Worm (Caenorhabditis elegans) whole organism, early embryonic: ENCODE results near the gene nhr-171.

Experiments
- B0310.2 ChIP-seq: sonication (generic microtip); optimal IDR thresholded peaks from 2 replicates; lab custom pipeline; 2016; ENCODE audit warnings: mild to moderate bottlenecking, missing genetic modification characterization, missing compliant biosample characterization
- F13C5.2 ChIP-seq: sonication (generic microtip); optimal IDR thresholded peaks from 2 replicates; lab custom pipeline; 2017; ENCODE audit warnings: mild to moderate bottlenecking, missing genetic modification characterization, inconsistent platforms, missing compliant biosample characterization
- aly-1 ChIP-seq: sonication (generic microtip); optimal IDR thresholded peaks from 2 replicates; lab custom pipeline; 2016; ENCODE audit warnings: missing genetic modification characterization, missing compliant biosample characterization
- ama-1 ChIP-seq: fragments of 150-350 bp; optimal IDR thresholded peaks from 2 replicates; lab custom pipeline; 2014
- ceh-13 ChIP-seq: fragments of 200-800 bp; sonication (Bioruptor generic); optimal IDR thresholded peaks from 2 replicates; lab custom pipeline; 2018; ENCODE audit warnings: mild to moderate bottlenecking, missing genetic modification characterization, missing compliant biosample characterization
- ceh-36 ChIP-seq: sonication (generic microtip); optimal IDR thresholded peaks from 2 replicates; lab custom pipeline; 2016; ENCODE audit warnings: missing genetic modification characterization, inconsistent platforms, missing compliant biosample characterization
- ets-7 ChIP-seq: sonication (generic microtip); optimal IDR thresholded peaks from 2 replicates; lab custom pipeline; 2016; ENCODE audit warnings: missing genotype, missing genetic modification characterization, missing compliant biosample characterization
- flt-1 ChIP-seq: fragments of 200-800 bp; sonication (Bioruptor generic); IDR thresholded peaks from 2 replicates; pipeline ENCODE4 v1.3.6; 2022; ENCODE audit warnings: missing genetic modification characterization, missing compliant biosample characterization
- hmbx-1 ChIP-seq: sonication (generic microtip); optimal IDR thresholded peaks from 2 replicates; lab custom pipeline; 2016; ENCODE audit warnings: mild to moderate bottlenecking, missing genetic modification characterization, missing compliant biosample characterization
- hmg-4 ChIP-seq: fragments of 200-800 bp; sonication (Bioruptor generic); optimal IDR thresholded peaks from 2 replicates; lab custom pipeline; 2018; ENCODE audit warnings: mild to moderate bottlenecking, missing genetic modification characterization, missing compliant biosample characterization
- hnd-1 ChIP-seq: sonication (generic microtip); optimal IDR thresholded peaks from 2 replicates; lab custom pipeline; 2016; ENCODE audit warnings: missing genetic modification characterization, missing compliant biosample characterization
- pes-1 ChIP-seq: fragments of 200-800 bp; sonication (Bioruptor generic); IDR thresholded peaks from 2 replicates; pipeline ENCODE4 v1.3.6; 2022; ENCODE audit warnings: missing genetic modification reagents, missing genetic modification characterization, missing compliant biosample characterization
- scrt-1 ChIP-seq: fragments of 200-800 bp; sonication (Bioruptor generic); IDR thresholded peaks from 2 replicates; pipeline ENCODE4 v1.3.6; 2022; ENCODE audit warnings: missing genetic modification characterization, missing compliant biosample characterization
- sea-1 ChIP-seq: fragments of 200-800 bp; sonication (Bioruptor generic); conservative IDR thresholded peaks from 2 replicates; pipeline ENCODE4 v1.3.6; 2022; ENCODE audit warnings: missing genetic modification characterization, missing compliant biosample characterization
- tbx-11 ChIP-seq: fragments of 200-800 bp; sonication (Bioruptor generic); IDR thresholded peaks from 2 replicates; pipeline ENCODE4 v1.3.6; 2022; ENCODE audit warnings: missing genetic modification characterization, missing compliant biosample characterization
- tbx-37 ChIP-seq: fragments of 200-800 bp; sonication (Bioruptor generic); conservative IDR thresholded peaks from 2 replicates; pipeline ENCODE4 v1.3.6; 2022; ENCODE audit warnings: missing genetic modification reagents, missing genetic modification characterization, missing compliant biosample characterization
- tra-4 ChIP-seq: sonication (generic microtip); optimal IDR thresholded peaks from 2 replicates; lab custom pipeline; 2017; ENCODE audit warnings: missing genetic modification characterization, missing compliant biosample characterization

Gene nhr-171

DNA sequence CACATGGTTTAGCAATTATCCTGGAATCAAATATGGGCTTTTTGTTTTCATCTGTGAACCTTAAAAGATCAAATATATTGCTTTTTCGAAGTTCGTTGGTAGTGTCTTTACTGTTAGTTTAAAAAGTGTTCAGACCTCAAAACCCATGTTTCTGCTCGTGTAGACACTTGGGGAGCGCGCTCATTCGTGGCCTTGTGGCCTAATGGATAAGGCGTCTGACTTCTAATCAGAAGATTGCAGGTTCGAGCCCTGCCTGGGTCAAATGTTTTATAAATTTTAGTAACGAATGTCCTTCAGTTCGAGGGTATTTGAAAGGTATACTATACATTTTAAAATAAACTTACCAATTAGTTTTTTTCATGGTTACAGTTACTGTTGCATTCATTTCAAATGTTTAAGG is 5.4 kb upstream of the nhr-171 start:
- no peak for TF ChIP-seq sea-1 (GFP tag; lab: Robert Waterston, UW)
- no peak for TF ChIP-seq tbx-37 (GFP tag; lab: Robert Waterston, UW)
- TF ChIP-seq ets-7 (tag; lab: Kevin White, UChicago): no peak
- no peak for TF ChIP-seq hmbx-1 (tag; lab: Kevin White, UChicago)
- TF ChIP-seq hmg-4: no peak
- no peak for TF ChIP-seq ceh-13 (GFP tag; lab: Kevin White, UChicago)
- no peak for TF ChIP-seq hnd-1 (tag; lab: Kevin White, UChicago)
- TF ChIP-seq ama-1 (lab: Kevin White, UChicago): no peak
- TF ChIP-seq F13C5.2 (tag; lab: Kevin White, UChicago): no peak
- no peak for TF ChIP-seq tbx-11 (GFP tag; lab: Robert Waterston, UW)

ce11 chrV:7508566-7509044 is 3.0 kb upstream of the nhr-171 start, which contains the start of the genes str-31 and nhr-172:
Gene str-31 (minus strand): TSS chrV:7508666.
Gene nhr-172 (plus strand): TSS chrV:7508994.
- TF ChIP-seq scrt-1 (GFP tag; lab: Robert Waterston, UW) (no peak), tbx-11 (GFP tag; lab: Robert Waterston, UW) (no peak), F13C5.2 (tag; lab: Kevin White, UChicago) (no peak), ets-7 (tag; lab: Kevin White, UChicago) (no peak), tra-4 (tag; lab: Kevin White, UChicago) (no peak)

ce11 chrV:7514939-7515338 is 3.4 kb downstream of the nhr-171 start, which contains the start of gene srb-18:
Gene srb-18 (plus strand): TSS chrV:7515239.
- TF ChIP-seq tbx-11 (GFP tag; lab: Robert Waterston, UW): no peak
- TF ChIP-seq hmg-4: no peak
- TF ChIP-seq ceh-13 (GFP tag; lab: Kevin White, UChicago): no peak
- no peak for TF ChIP-seq ama-1 (lab: Kevin White, UChicago)
- TF ChIP-seq pes-1 (GFP tag; lab: Robert Waterston, UW): no peak
- TF ChIP-seq hmbx-1 (tag; lab: Kevin White, UChicago): no peak
- no peak for TF ChIP-seq sea-1 (GFP tag; lab: Robert Waterston, UW)
- no peak for TF ChIP-seq ceh-36
- TF ChIP-seq scrt-1 (GFP tag; lab: Robert Waterston, UW): no peak
- TF ChIP-seq flt-1: no peak
- TF ChIP-seq aly-1 (tag; lab: Kevin White, UChicago): no peak
- TF ChIP-seq tbx-37 (GFP tag; lab: Robert Waterston, UW): no peak
- TF ChIP-seq hnd-1 (tag; lab: Kevin White, UChicago): no peak
- no peak for TF ChIP-seq F13C5.2 (tag; lab: Kevin White, UChicago)
- no peak for TF ChIP-seq tra-4 (tag; lab: Kevin White, UChicago)
- no peak for TF ChIP-seq B0310.2 (tag; lab: Kevin White, UChicago)

DNA sequence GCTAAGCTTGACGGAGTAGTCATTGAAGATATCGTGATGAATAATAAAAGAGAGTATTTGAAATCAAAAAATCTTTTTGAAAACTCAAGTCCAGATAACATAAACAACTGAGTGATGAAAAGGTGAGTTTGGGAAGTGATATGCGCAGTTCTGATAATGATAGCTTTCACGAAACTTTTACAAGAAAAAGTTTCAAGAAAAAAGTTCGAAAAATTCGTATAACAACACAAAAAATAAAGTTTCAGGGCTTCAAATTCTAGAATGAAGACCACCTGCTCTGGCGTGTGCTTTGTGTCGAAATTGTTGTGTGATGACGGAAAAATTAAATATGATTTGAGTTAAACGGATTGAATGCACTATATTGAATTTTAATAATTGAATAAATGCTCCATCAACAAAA is 8.5 kb downstream of the nhr-171 start, which contains the start of gene srb-19:
srb-19 (minus strand) TSS at position 101 of the 400 bp plus-strand sequence.
- TF ChIP-seq hmbx-1 (tag; lab: Kevin White, UChicago) (no peak), aly-1 (tag; lab: Kevin White, UChicago) (no peak), ceh-36 (no peak), ceh-13 (GFP tag; lab: Kevin White, UChicago) (no peak), scrt-1 (GFP tag; lab: Robert Waterston, UW) (no peak), flt-1 (no peak), ama-1 (lab: Kevin White, UChicago) (no peak), F13C5.2 (tag; lab: Kevin White, UChicago) (no peak), tra-4 (tag; lab: Kevin White, UChicago) (no peak), hmg-4 (no peak), ets-7 (tag; lab: Kevin White, UChicago) (no peak), tbx-11 (GFP tag; lab: Robert Waterston, UW) (no peak), B0310.2 (tag; lab: Kevin White, UChicago) (no peak), sea-1 (GFP tag; lab: Robert Waterston, UW) (no peak), hnd-1 (tag; lab: Kevin White, UChicago) (no peak), tbx-37 (GFP tag; lab: Robert Waterston, UW) (no peak), pes-1 (GFP tag; lab: Robert Waterston, UW) (no peak)

- TF ChIP-seq tbx-37 (GFP tag; lab: Robert Waterston, UW) (no peak), F13C5.2 (tag; lab: Kevin White, UChicago) (no peak), hmbx-1 (tag; lab: Kevin White, UChicago) (no peak), flt-1 (no peak), ets-7 (tag; lab: Kevin White, UChicago) (no peak), tra-4 (tag; lab: Kevin White, UChicago) (no peak), scrt-1 (GFP tag; lab: Robert Waterston, UW) (no peak), ceh-36 (no peak), tbx-11 (GFP tag; lab: Robert Waterston, UW) (no peak), ama-1 (lab: Kevin White, UChicago) (no peak), hmg-4 (no peak), B0310.2 (tag; lab: Kevin White, UChicago) (no peak), hnd-1 (tag; lab: Kevin White, UChicago) (no peak), pes-1 (GFP tag; lab: Robert Waterston, UW) (no peak), sea-1 (GFP tag; lab: Robert Waterston, UW) (no peak), aly-1 (tag; lab: Kevin White, UChicago) (no peak), ceh-13 (GFP tag; lab: Kevin White, UChicago) (no peak)
Observed at ce11 chrV:7521304-7521703, 9.7 kb downstream of the nhr-171 start.

DNA sequence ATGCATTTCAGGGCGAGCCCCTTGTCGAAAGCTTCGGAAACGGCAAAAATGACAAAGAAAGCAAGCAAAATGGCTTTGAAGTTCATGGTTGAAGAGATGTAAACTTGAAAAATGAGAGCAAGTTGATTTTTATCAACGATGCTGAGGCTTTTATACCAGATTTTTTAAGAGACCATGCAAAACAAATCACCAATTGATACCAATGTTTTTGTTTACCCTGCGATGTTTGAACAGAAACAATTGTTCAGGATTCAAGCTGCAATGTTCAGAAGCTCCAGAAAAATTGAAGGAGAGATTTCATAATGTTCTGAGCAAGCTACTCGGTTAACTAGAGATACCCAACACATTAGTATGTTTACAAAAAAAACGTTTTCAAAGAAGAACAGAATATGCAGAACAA is 10.7 kb downstream of the nhr-171 start, which contains the start of gene C54F6.15:
C54F6.15 (minus strand) TSS at position 101 of the 400 bp plus-strand sequence.
- TF ChIP-seq B0310.2 (tag; lab: Kevin White, UChicago) (no peak), pes-1 (GFP tag; lab: Robert Waterston, UW) (no peak), hnd-1 (tag; lab: Kevin White, UChicago) (no peak), flt-1 (no peak)

DNA sequence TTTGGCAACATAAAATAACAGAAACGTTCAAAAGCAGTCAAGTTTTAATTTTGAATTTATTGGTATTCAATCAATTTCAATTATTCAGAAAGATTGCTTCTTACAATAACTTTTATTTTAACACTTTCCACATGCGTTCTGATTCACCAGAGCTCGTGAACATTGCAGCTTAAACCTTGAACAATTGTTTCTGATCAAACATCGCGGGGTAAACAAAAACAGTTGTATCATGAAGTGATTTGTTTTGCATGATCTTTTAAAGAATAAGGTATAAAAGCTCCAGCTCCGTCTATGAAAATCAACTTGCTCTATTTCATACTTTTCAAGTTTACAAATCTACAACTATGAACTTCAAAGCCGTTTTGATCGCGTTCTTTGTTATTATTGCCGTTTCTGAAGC is 11.8 kb downstream of the nhr-171 start, which contains the start of gene C54F6.6:
C54F6.6 (plus strand) TSS at position 301 of the 400 bp plus-strand sequence.
- TF ChIP-seq scrt-1 (GFP tag; lab: Robert Waterston, UW) (no peak), tra-4 (tag; lab: Kevin White, UChicago) (no peak), hnd-1 (tag; lab: Kevin White, UChicago) (no peak), hmbx-1 (tag; lab: Kevin White, UChicago) (no peak)
